Fruit fly (Drosophila melanogaster) whole organism, adult: ENCODE results near the gene CG32313.

Source experiments
- CG11617 ChIP-seq: fragments of 200-800 bp; sonication (Bioruptor generic); optimal IDR thresholded peaks from 2 replicates; lab custom pipeline; 2017; ENCODE audit warnings: mild to moderate bottlenecking, missing biosample characterization, missing genetic modification reagents, missing genetic modification characterization
- CG12768 ChIP-seq: fragments of 200-800 bp; sonication (Bioruptor generic); optimal IDR thresholded peaks from 2 replicates; lab custom pipeline; 2017; ENCODE audit warnings: missing biosample characterization, missing genetic modification characterization, mild to moderate bottlenecking, moderate library complexity, missing genetic modification reagents
- CG14711 ChIP-seq: fragments of 200-800 bp; sonication (Bioruptor generic); optimal IDR thresholded peaks from 2 replicates; lab custom pipeline; 2018; ENCODE audit warnings: missing biosample characterization, mild to moderate bottlenecking, missing genetic modification characterization, moderate library complexity
- CG1620 ChIP-seq: fragments of 200-800 bp; sonication (Bioruptor generic); optimal IDR thresholded peaks from 2 replicates; lab custom pipeline; 2016; ENCODE audit warnings: missing biosample characterization, missing genetic modification characterization
- CG33017 ChIP-seq: fragments of 200-800 bp; sonication (Bioruptor generic); optimal IDR thresholded peaks from 2 replicates; lab custom pipeline; 2018; ENCODE audit warnings: missing biosample characterization, mild to moderate bottlenecking, missing genetic modification characterization, moderate library complexity
- CG5204 ChIP-seq: fragments of 200-800 bp; sonication (Bioruptor generic); optimal IDR thresholded peaks from 2 replicates; lab custom pipeline; 2016; ENCODE audit warnings: missing biosample characterization, missing genetic modification characterization
- CG7045 ChIP-seq: fragments of 200-800 bp; sonication (Bioruptor generic); optimal IDR thresholded peaks from 2 replicates; lab custom pipeline; 2017; ENCODE audit warnings: missing biosample characterization, mild to moderate bottlenecking, missing genetic modification characterization
- CG7101 ChIP-seq: fragments of 200-800 bp; sonication (Bioruptor generic); optimal IDR thresholded peaks from 2 replicates; lab custom pipeline; 2018; ENCODE audit warnings: missing biosample characterization, mild to moderate bottlenecking, missing genetic modification characterization, moderate library complexity
- Clk ChIP-seq: fragments of 200-800 bp; sonication (Bioruptor generic); optimal IDR thresholded peaks from 2 replicates; lab custom pipeline; 2017; ENCODE audit warnings: missing biosample characterization, missing genetic modification characterization
- Crg-1 ChIP-seq: fragments of 200-800 bp; sonication (Bioruptor generic); optimal IDR thresholded peaks from 2 replicates; lab custom pipeline; 2016; ENCODE audit warnings: missing biosample characterization, missing genetic modification characterization
- Hr96 ChIP-seq: fragments of 200-800 bp; sonication (Bioruptor generic); optimal IDR thresholded peaks from 2 replicates; lab custom pipeline; 2016; ENCODE audit warnings: missing biosample characterization, missing genetic modification characterization
- Mnt ChIP-seq: fragments of 200-800 bp; sonication (Bioruptor generic); optimal IDR thresholded peaks from 2 replicates; lab custom pipeline; 2016; ENCODE audit warnings: missing biosample characterization, mild to moderate bottlenecking, missing genetic modification characterization
- bab1 ChIP-seq: fragments of 200-800 bp; sonication (Bioruptor generic); optimal IDR thresholded peaks from 3 replicates; lab custom pipeline; 2019; ENCODE audit warnings: missing biosample characterization, mild to moderate bottlenecking, missing genetic modification characterization, moderate library complexity
- cic ChIP-seq: fragments of 200-800 bp; sonication (Bioruptor generic); optimal IDR thresholded peaks from 2 replicates; lab custom pipeline; 2017; ENCODE audit warnings: missing biosample characterization, mild to moderate bottlenecking, missing genetic modification characterization, moderate library complexity
- cnc ChIP-seq, 2 experiments: fragments of >200 bp; optimal IDR thresholded peaks; 2 replicates each; lab custom pipeline; 2017
- kay ChIP-seq: fragments of 200-800 bp; sonication (Bioruptor generic); peaks from one replicate; lab custom pipeline; 2016; ENCODE audit warnings: missing biosample characterization, missing genetic modification characterization, borderline replicate concordance
- ovo ChIP-seq: fragments of 200-800 bp; sonication (Bioruptor generic); optimal IDR thresholded peaks from 2 replicates; lab custom pipeline; 2016; ENCODE audit warnings: missing biosample characterization, missing genetic modification characterization
- pad ChIP-seq: fragments of 200-800 bp; sonication (Bioruptor generic); optimal IDR thresholded peaks from 3 replicates; lab custom pipeline; 2017; ENCODE audit warnings: missing biosample characterization, missing genetic modification characterization, mild to moderate bottlenecking, moderate library complexity, missing genetic modification reagents
- tj ChIP-seq: fragments of 200-800 bp; sonication (Bioruptor generic); optimal IDR thresholded peaks from 3 replicates; lab custom pipeline; 2017; ENCODE audit warnings: missing biosample characterization, mild to moderate bottlenecking, missing genetic modification characterization, moderate library complexity
- toe ChIP-seq: fragments of 200-800 bp; sonication (Bioruptor generic); optimal IDR thresholded peaks from 2 replicates; lab custom pipeline; 2016; ENCODE audit warnings: missing biosample characterization, missing genetic modification characterization

The CG32313 gene

dm6 chr3L:1533699-1534431 lies 11.7 kb downstream of the CG32313 start, which contains the start of gene Iml1:
TSS of gene Iml1 (minus strand) at chr3L:1534034.
- peak; percentile 49 for TF ChIP-seq CG7101 (tag; lab: Kevin White, UChicago)
- TF ChIP-seq Mnt = no peak
- TF ChIP-seq Clk = no peak
- TF ChIP-seq CG14711 (tag; lab: Kevin White, UChicago) = peak; percentile 27
- TF ChIP-seq ovo (GFP tag; lab: Kevin White, UChicago) = no peak
- TF ChIP-seq Crg-1 (GFP tag; lab: Kevin White, UChicago) = peak; percentile 12
- TF ChIP-seq CG5204 (GFP tag; lab: Kevin White, UChicago) = no peak
- TF ChIP-seq kay (GFP tag; lab: Kevin White, UChicago) = no peak
- TF ChIP-seq CG11617 (GFP tag; lab: Kevin White, UChicago) = peak; percentile 42
- no peak for TF ChIP-seq cnc (optimal IDR thresholded peaks at IDR 0.05; lab: Kevin White, UChicago)
- TF ChIP-seq CG7045 (GFP tag; lab: Kevin White, UChicago) = no peak
- peak; percentile 14 for TF ChIP-seq bab1 (GFP tag; lab: Kevin White, UChicago)
- TF ChIP-seq tj (GFP tag; lab: Kevin White, UChicago) = no peak
- peak; percentile 17 for TF ChIP-seq CG33017
- TF ChIP-seq Hr96 (GFP tag; lab: Kevin White, UChicago) = no peak
- TF ChIP-seq CG12768 (GFP tag; lab: Kevin White, UChicago) = no peak
- no peak for TF ChIP-seq cic (GFP tag; lab: Kevin White, UChicago)
- TF ChIP-seq pad (GFP tag; lab: Kevin White, UChicago) = no peak
- TF ChIP-seq CG1620 (GFP tag; lab: Kevin White, UChicago) = no peak
- TF ChIP-seq toe (GFP tag; lab: Kevin White, UChicago) = no peak

- TF ChIP-seq CG12768 (GFP tag; lab: Kevin White, UChicago) = no peak
- no peak for TF ChIP-seq ovo (GFP tag; lab: Kevin White, UChicago)
- no peak for TF ChIP-seq Clk
- no peak for TF ChIP-seq Mnt
- no peak for TF ChIP-seq CG1620 (GFP tag; lab: Kevin White, UChicago)
- TF ChIP-seq CG14711 (tag; lab: Kevin White, UChicago) = no peak
These were observed 14.4 kb downstream of the CG32313 start, which contains the start of gene Ir62a for dm6 chr3L:1531159-1531558. TSS of gene Ir62a (minus strand) at chr3L:1531259.

dm6 chr3L:1518715-1519603 lies 26.6 kb downstream of the CG32313 start:
- peak; percentile 58 for TF ChIP-seq bab1 (GFP tag; lab: Kevin White, UChicago)
- TF ChIP-seq tj (GFP tag; lab: Kevin White, UChicago) = peak; percentile 97
- no peak for TF ChIP-seq CG11617 (GFP tag; lab: Kevin White, UChicago)

- TF ChIP-seq Hr96 (GFP tag; lab: Kevin White, UChicago) (peak; percentile 68), CG12768 (GFP tag; lab: Kevin White, UChicago) (no peak), tj (GFP tag; lab: Kevin White, UChicago) (peak; percentile 13), Mnt (peak; percentile 50), CG7045 (GFP tag; lab: Kevin White, UChicago) (no peak), cic (GFP tag; lab: Kevin White, UChicago) (no peak), pad (GFP tag; lab: Kevin White, UChicago) (peak; percentile 98), Clk (peak; percentile 61), toe (GFP tag; lab: Kevin White, UChicago) (peak; percentile 55), kay (GFP tag; lab: Kevin White, UChicago) (no peak), CG14711 (tag; lab: Kevin White, UChicago) (peak; percentile 99), ovo (GFP tag; lab: Kevin White, UChicago) (peak; percentile 65), CG5204 (GFP tag; lab: Kevin White, UChicago) (peak; percentile 65), CG1620 (GFP tag; lab: Kevin White, UChicago) (peak; percentile 81), bab1 (GFP tag; lab: Kevin White, UChicago) (peak; percentile 3), CG11617 (GFP tag; lab: Kevin White, UChicago) (peak; percentile 62), CG33017 (no peak), Crg-1 (GFP tag; lab: Kevin White, UChicago) (peak; percentile 75), cnc (optimal IDR thresholded peaks at IDR 0.05; lab: Kevin White, UChicago) (no peak), CG7101 (tag; lab: Kevin White, UChicago) (peak; percentile 60)
These were observed 28.1 kb downstream of the CG32313 start for dm6 chr3L:1517274-1518047.

- TF ChIP-seq Crg-1 (GFP tag; lab: Kevin White, UChicago) = no peak
- peak; percentile 43 for TF ChIP-seq tj (GFP tag; lab: Kevin White, UChicago)
- no peak for TF ChIP-seq pad (GFP tag; lab: Kevin White, UChicago)
- TF ChIP-seq CG14711 (tag; lab: Kevin White, UChicago) = peak; percentile 74
- TF ChIP-seq cic (GFP tag; lab: Kevin White, UChicago) = no peak
- TF ChIP-seq toe (GFP tag; lab: Kevin White, UChicago) = peak; percentile 0
- TF ChIP-seq Hr96 (GFP tag; lab: Kevin White, UChicago) = no peak
- no peak for TF ChIP-seq CG7101 (tag; lab: Kevin White, UChicago)
- peak; percentile 13 for TF ChIP-seq CG12768 (GFP tag; lab: Kevin White, UChicago)
- peak; percentile 24 for TF ChIP-seq ovo (GFP tag; lab: Kevin White, UChicago)
These were observed 28.8 kb downstream of the CG32313 start, which contains the start of gene cue for dm6 chr3L:1516631-1517273. TSS of gene cue (minus strand) at chr3L:1517271.
